Worm (Caenorhabditis elegans): ENCODE results near the gene ech-4.

- TF ChIP-seq nhr-77 (tag; optimal IDR thresholded peaks at IDR 0.05) (no peak), nhr-237 (tag; optimal IDR thresholded peaks at IDR 0.05) (no peak), egl-27 (tag; optimal IDR thresholded peaks at IDR 0.05) (no peak), snpc-4 (tag; optimal IDR thresholded peaks at IDR 0.05) (no peak), unc-130 (tag; optimal IDR thresholded peaks at IDR 0.05) (no peak), lsy-2 (tag; optimal IDR thresholded peaks at IDR 0.05) (no peak)
Measured at ce11 chrII:10784248-10784647, 36.6 kb upstream of the ech-4 start.
